Worm (Caenorhabditis elegans): ENCODE measurements around the gene F57B1.6.

DNA sequence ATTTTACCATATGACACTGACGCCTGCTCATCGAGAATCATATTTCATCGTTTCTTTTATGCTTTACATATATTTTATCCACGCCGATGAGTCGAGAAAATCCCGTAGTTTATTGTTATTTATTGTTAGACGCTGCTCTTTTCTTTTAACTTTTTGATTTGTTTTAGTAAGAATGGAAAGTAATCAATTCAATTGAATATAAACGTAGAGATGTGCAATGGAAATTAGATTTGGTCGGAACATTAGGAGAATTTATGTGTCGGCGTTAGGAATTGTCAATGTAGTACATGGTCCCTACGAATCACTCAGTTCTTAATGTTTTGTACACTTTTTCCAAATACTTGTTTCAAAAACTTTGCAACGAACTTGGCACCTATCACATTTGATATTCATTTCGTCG lies 44.2 kb upstream of the F57B1.6 start:
- no peak for TF ChIP-seq mdl-1 (tag; optimal IDR thresholded peaks at IDR 0.05)
- TF ChIP-seq lin-13 (GFP tag; optimal IDR thresholded peaks at IDR 0.05), result no peak
- TF ChIP-seq lin-11 (tag; optimal IDR thresholded peaks at IDR 0.05), result no peak

All from whole organism, L2 larva.